Worm (Caenorhabditis elegans): ENCODE data around the gene fipr-13.
A peak's percentile ranks its signal among the peaks of the same experiment; 100 is the strongest.

fipr-13 gene

ce11 chrV:10023062-10023536 lies 41.2 kb upstream of the fipr-13 start:
- TF ChIP-seq egl-27 (tag; optimal IDR thresholded peaks at IDR 0.05) (no peak), fkh-10 (GFP tag; optimal IDR thresholded peaks at IDR 0.05) (no peak), ztf-4 (tag; optimal IDR thresholded peaks at IDR 0.05) (no peak), lin-39 (tag; optimal IDR thresholded peaks at IDR 0.05) (no peak), mdl-1 (tag; optimal IDR thresholded peaks at IDR 0.05) (no peak), ceh-82 (tag; optimal IDR thresholded peaks at IDR 0.05) (no peak), jun-1 (tag; optimal IDR thresholded peaks at IDR 0.05) (no peak), nhr-28 (tag; optimal IDR thresholded peaks at IDR 0.05) (no peak), lsy-12 (tag; optimal IDR thresholded peaks at IDR 0.05) (no peak), hmg-11 (tag; optimal IDR thresholded peaks at IDR 0.05) (no peak)

DNA sequence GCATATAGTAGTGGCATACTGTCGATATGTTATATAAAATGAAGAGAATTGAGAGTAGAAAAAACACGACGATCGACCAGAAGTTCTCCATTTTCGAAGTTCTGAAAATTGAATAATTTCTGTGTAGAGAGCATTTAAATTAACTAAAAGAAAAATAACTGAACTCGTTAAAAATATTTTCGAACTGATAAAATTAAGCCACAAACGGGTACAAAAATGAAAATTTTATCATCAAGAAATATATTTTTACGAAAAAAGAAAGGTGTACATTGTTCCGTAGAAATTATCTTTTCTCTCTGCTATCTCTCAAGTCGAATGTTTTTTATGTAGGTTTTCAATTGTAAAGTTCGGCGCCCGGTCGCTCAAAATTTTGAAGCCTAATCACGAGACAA lies 33.3 kb upstream of the fipr-13 start, which contains the start of gene acl-2:
Gene acl-2 (minus strand): TSS at position 101 of the 392 bp plus-strand sequence.
- TF ChIP-seq skn-1 (tag; optimal IDR thresholded peaks at IDR 0.05) = no peak
- TF ChIP-seq ztf-4 (tag; optimal IDR thresholded peaks at IDR 0.05) = no peak
- TF ChIP-seq tbx-2 (tag; optimal IDR thresholded peaks at IDR 0.05) = no peak
- no peak for TF ChIP-seq egl-5 (tag; optimal IDR thresholded peaks at IDR 0.05)
- TF ChIP-seq ama-1 (optimal IDR thresholded peaks at IDR 0.05) = no peak
- no peak for TF ChIP-seq pqm-1 (tag; optimal IDR thresholded peaks at IDR 0.05)
- no peak for TF ChIP-seq egl-27 (tag; optimal IDR thresholded peaks at IDR 0.05)
- no peak for TF ChIP-seq snpc-4 (tag; optimal IDR thresholded peaks at IDR 0.05)
- no peak for TF ChIP-seq zag-1 (tag; optimal IDR thresholded peaks at IDR 0.05)
- no peak for TF ChIP-seq nhr-28 (tag; optimal IDR thresholded peaks at IDR 0.05)

DNA sequence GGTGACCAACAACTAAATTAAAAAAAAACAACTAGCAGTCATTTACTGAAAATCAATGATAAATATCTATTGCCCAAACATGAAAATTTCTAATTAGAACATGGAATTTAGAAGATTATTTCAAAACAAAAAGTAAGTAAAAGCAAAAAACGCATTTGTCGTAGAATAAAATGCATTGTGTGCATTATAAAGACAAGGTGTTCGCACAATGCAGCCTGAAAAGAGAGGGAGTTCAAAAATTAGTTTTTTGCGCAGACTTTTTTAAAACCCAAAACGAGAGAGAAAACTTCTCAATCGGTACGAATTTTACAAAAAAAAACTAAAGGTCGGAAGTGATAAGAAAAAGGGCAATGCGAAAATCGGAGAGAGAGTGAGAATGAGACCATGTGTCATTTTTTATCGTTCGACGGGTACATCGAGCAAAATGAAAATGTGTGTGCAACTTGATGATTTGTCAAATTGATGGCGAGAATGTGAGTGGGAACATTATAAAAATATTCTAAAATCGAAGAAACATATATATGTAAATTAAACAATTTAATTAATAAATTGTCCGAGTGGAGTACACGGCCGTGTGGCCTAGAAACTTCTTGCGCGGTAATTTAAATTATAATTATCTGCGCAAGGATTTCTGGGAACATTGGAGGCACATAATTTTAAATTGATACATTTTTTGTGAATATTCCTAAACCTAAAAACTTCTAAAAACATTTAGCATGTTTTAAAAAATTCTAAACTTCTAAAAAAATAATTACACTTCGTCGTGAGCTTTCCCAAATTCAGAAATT lies 32.7 kb upstream of the fipr-13 start:
- TF ChIP-seq ztf-11 (tag; optimal IDR thresholded peaks at IDR 0.05) (no peak), pha-4 (tag; optimal IDR thresholded peaks at IDR 0.05) (peak; percentile 46), pqm-1 (tag; optimal IDR thresholded peaks at IDR 0.05) (peak; percentile 54), nhr-237 (tag; optimal IDR thresholded peaks at IDR 0.05) (no peak), ztf-4 (tag; optimal IDR thresholded peaks at IDR 0.05) (no peak), nhr-23 (tag; optimal IDR thresholded peaks at IDR 0.05) (peak; percentile 19), elt-2 (tag; optimal IDR thresholded peaks at IDR 0.05) (peak; percentile 70), elt-1 (tag; optimal IDR thresholded peaks at IDR 0.05) (no peak), egl-27 (tag; optimal IDR thresholded peaks at IDR 0.05) (no peak), skn-1 (tag; optimal IDR thresholded peaks at IDR 0.05) (peak; percentile 23), elt-3 (tag; optimal IDR thresholded peaks at IDR 0.05) (peak in 1 of 3 experiments; percentile 31), fkh-2 (tag; optimal IDR thresholded peaks at IDR 0.05) (no peak), nhr-76 (tag; optimal IDR thresholded peaks at IDR 0.05) (no peak), nfya-1 (tag; optimal IDR thresholded peaks at IDR 0.05; ENCODE audit: insufficient read depth) (peak; percentile 47), ceh-82 (tag; optimal IDR thresholded peaks at IDR 0.05) (no peak), ceh-28 (tag; optimal IDR thresholded peaks at IDR 0.05) (no peak)

ce11 chrV:10035586-10035985 lies 28.7 kb upstream of the fipr-13 start:
- TF ChIP-seq ceh-82 (tag; optimal IDR thresholded peaks at IDR 0.05) (no peak), nhr-23 (tag; optimal IDR thresholded peaks at IDR 0.05) (peak; percentile 2)

DNA sequence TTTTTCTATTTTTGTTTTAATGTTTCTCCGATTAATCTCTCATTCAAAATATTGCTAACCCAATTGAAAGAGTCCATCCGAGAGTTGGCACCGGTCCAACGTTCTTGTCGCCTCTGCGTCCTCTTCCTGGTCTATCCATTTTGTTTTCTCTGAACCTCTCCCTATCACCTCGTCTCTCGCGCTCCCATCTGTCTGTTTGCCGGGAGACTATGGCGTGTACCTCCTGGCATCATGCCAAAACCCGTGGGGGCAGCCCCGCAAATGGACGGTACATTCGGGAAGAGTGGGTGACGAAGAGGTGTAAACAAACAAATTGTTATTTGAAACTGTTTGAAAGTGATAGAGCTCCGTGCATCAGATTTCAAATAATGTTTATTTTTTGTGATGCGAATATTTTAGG lies 28.0 kb upstream of the fipr-13 start, which contains the start of gene T06E8.2:
Gene T06E8.2 (minus strand): TSS at position 139 of the 400 bp plus-strand sequence.
- peak; percentile 56 for TF ChIP-seq snpc-4 (tag; optimal IDR thresholded peaks at IDR 0.05)
- TF ChIP-seq pha-4 (tag; optimal IDR thresholded peaks at IDR 0.05) = peak; percentile 91
- TF ChIP-seq lin-15B (tag; optimal IDR thresholded peaks at IDR 0.05) = peak; percentile 6
- TF ChIP-seq ceh-28 (tag; optimal IDR thresholded peaks at IDR 0.05) = no peak
- TF ChIP-seq ceh-82 (tag; optimal IDR thresholded peaks at IDR 0.05) = no peak
- peak; percentile 27 for TF ChIP-seq nhr-43 (tag; optimal IDR thresholded peaks at IDR 0.05; ENCODE audit: poor library complexity, severe bottlenecking)
- no peak for TF ChIP-seq nhr-28 (tag; optimal IDR thresholded peaks at IDR 0.05)
- TF ChIP-seq nfya-1 (tag; optimal IDR thresholded peaks at IDR 0.05; ENCODE audit: insufficient read depth) = peak; percentile 27
- no peak for TF ChIP-seq skn-1 (tag; optimal IDR thresholded peaks at IDR 0.05)
- TF ChIP-seq hmg-11 (tag; optimal IDR thresholded peaks at IDR 0.05) = peak; percentile 24
- TF ChIP-seq elt-3 (tag; optimal IDR thresholded peaks at IDR 0.05) = no peak
